Worm (Caenorhabditis elegans) whole organism, young adult: ENCODE measurements around the gene Y57G11A.5.

Experiments
- F52B5.7 ChIP-seq: sonication (generic microtip); optimal IDR thresholded peaks from 2 replicates; lab custom pipeline; 2016; ENCODE audit warnings: mild to moderate bottlenecking, missing genetic modification characterization, missing compliant biosample characterization
- ama-1 ChIP-seq, 3 experiments: fragments of 150-350 bp in 1 of 3; sonication (generic microtip) in 2 of 3; optimal IDR thresholded peaks; 2 replicates each; lab custom pipeline; 2014 to 2018; ENCODE audit warnings: missing biosample characterization in 2 of 3, missing genetic modification characterization in 2 of 3, missing genetic modification reagents in 2 of 3
- hrde-1 ChIP-seq: sonication (generic microtip); optimal IDR thresholded peaks from 2 replicates; lab custom pipeline; 2016; ENCODE audit warnings: missing genetic modification characterization, mild to moderate bottlenecking, missing compliant biosample characterization, moderate library complexity, missing genotype, missing genetic modification reagents, borderline replicate concordance
- nhr-90 ChIP-seq: sonication (generic microtip); optimal IDR thresholded peaks from 2 replicates; lab custom pipeline; 2016; ENCODE audit warnings: missing genotype, mild to moderate bottlenecking, missing genetic modification characterization, missing compliant biosample characterization
- snpc-3.4 ChIP-seq: sonication (generic microtip); optimal IDR thresholded peaks from 2 replicates; lab custom pipeline; 2017; ENCODE audit warnings: missing genetic modification characterization, mild to moderate bottlenecking, missing compliant biosample characterization, antibody characterized with exemption, moderate library complexity, missing genotype, missing genetic modification reagents
- tbp1 ChIP-seq: fragments of 200-800 bp; sonication (Bioruptor generic); optimal IDR thresholded peaks from 2 replicates; lab custom pipeline; 2018; ENCODE audit warnings: mild to moderate bottlenecking, missing genetic modification characterization, missing compliant biosample characterization
- xnd-1 ChIP-seq: sonication (generic microtip); optimal IDR thresholded peaks from 2 replicates; lab custom pipeline; 2016; ENCODE audit warnings: missing genotype, missing genetic modification reagents, missing genetic modification characterization, missing compliant biosample characterization
- ztf-25 ChIP-seq: fragments of 200-800 bp; sonication (Bioruptor generic); IDR thresholded peaks from 2 replicates; pipeline ENCODE4 v1.3.6; 2022; ENCODE audit warnings: missing genetic modification reagents, missing genetic modification characterization, missing compliant biosample characterization

DNA sequence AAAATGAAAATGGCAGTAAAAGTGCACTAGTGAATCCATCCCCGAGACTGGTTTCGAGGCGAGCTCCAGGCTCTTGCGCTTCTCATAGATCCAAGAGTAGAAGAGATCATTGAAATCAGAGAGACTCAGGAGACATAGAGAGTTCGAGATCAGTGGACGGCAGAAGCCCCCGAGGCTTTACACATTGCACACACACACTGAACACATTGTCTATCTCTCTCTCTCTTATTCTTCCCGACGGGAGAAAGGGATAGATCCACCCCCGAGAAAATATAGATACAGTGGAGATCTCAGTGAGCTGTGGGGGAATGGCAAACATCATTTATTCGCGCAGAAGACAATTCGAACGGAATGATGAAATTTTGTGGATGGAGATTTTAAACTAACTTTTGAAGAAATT, 5.3 kb downstream of the Y57G11A.5 start:
- TF ChIP-seq xnd-1 (tag; lab: Kevin White, UChicago) (no peak), snpc-3.4 (no peak), F52B5.7 (tag; lab: Kevin White, UChicago) (no peak), hrde-1 (tag; lab: Kevin White, UChicago) (no peak), ama-1 (optimal IDR thresholded peaks at IDR 0.05; lab: Kevin White, UChicago) (no peak), ama-1 (GFP tag; optimal IDR thresholded peaks at IDR 0.05; lab: Kevin White, UChicago) (no peak), tbp1 (GFP tag; lab: Kevin White, UChicago) (no peak), ztf-25 (no peak), nhr-90 (tag; lab: Kevin White, UChicago) (no peak)
